Worm (Caenorhabditis elegans): Measurements from ENCODE around the gene srsx-17.

The srsx-17 gene

ce11 chrV:5893015-5893414 lies 34.4 kb upstream of the srsx-17 start, which contains the start of gene C04E6.7:
TSS of gene C04E6.7 (plus strand) at chrV:5893315.
- TF ChIP-seq unc-98 (GFP tag; IDR thresholded peaks at IDR 0.05) (no peak), C16A3.4 (tag; optimal IDR thresholded peaks at IDR 0.05) (no peak), egl-13 (tag; optimal IDR thresholded peaks at IDR 0.05) (no peak), snu-23 (GFP tag; optimal IDR thresholded peaks at IDR 0.05) (no peak), aha-1 (tag; optimal IDR thresholded peaks at IDR 0.05) (no peak), nhr-47 (tag; optimal IDR thresholded peaks at IDR 0.05) (no peak), alr-1 (tag; optimal IDR thresholded peaks at IDR 0.05; ENCODE audit: borderline replicate concordance) (no peak), ceh-82 (tag; optimal IDR thresholded peaks at IDR 0.05) (no peak), nhr-11 (tag; optimal IDR thresholded peaks at IDR 0.05) (no peak), nhr-84 (tag; optimal IDR thresholded peaks at IDR 0.05) (no peak), tbx-2 (tag; optimal IDR thresholded peaks at IDR 0.05) (no peak), mef-2 (tag; optimal IDR thresholded peaks at IDR 0.05) (no peak)

ce11 chrV:5895021-5895420 lies 32.4 kb upstream of the srsx-17 start, which contains the start of gene grd-9:
TSS of gene grd-9 (plus strand) at chrV:5895321.
- TF ChIP-seq lir-3 (tag; optimal IDR thresholded peaks at IDR 0.05; ENCODE audit: poor library complexity) (no peak), jun-1 (tag; optimal IDR thresholded peaks at IDR 0.05) (no peak), grh-1 (GFP tag; IDR thresholded peaks at IDR 0.05) (no peak), ceh-90 (tag; optimal IDR thresholded peaks at IDR 0.05) (no peak), fkh-8 (tag; optimal IDR thresholded peaks at IDR 0.05) (no peak), zip-4 (GFP tag; optimal IDR thresholded peaks at IDR 0.05) (no peak), nhr-76 (tag; optimal IDR thresholded peaks at IDR 0.05) (no peak), nhr-77 (tag; optimal IDR thresholded peaks at IDR 0.05) (no peak)

ce11 chrV:5899940-5900339 lies 27.5 kb upstream of the srsx-17 start, which contains the start of gene srd-16:
TSS of gene srd-16 (minus strand) at chrV:5900040.
- no peak for TF ChIP-seq sox-4 (tag; optimal IDR thresholded peaks at IDR 0.05)
- no peak for TF ChIP-seq sptf-1 (tag; optimal IDR thresholded peaks at IDR 0.05)
- no peak for TF ChIP-seq lir-3 (tag; optimal IDR thresholded peaks at IDR 0.05; ENCODE audit: poor library complexity)
- TF ChIP-seq lsy-2 (tag; optimal IDR thresholded peaks at IDR 0.05): no peak
- TF ChIP-seq unc-98 (GFP tag; IDR thresholded peaks at IDR 0.05): no peak
- no peak for TF ChIP-seq nhr-71 (tag; optimal IDR thresholded peaks at IDR 0.05)
- no peak for TF ChIP-seq aha-1 (tag; optimal IDR thresholded peaks at IDR 0.05)
- no peak for TF ChIP-seq isw-1 (GFP tag; IDR thresholded peaks at IDR 0.05)
- no peak for TF ChIP-seq hlh-17 (GFP tag; optimal IDR thresholded peaks at IDR 0.05; ENCODE audit: borderline replicate concordance)
- no peak for TF ChIP-seq F16B12.6 (tag; optimal IDR thresholded peaks at IDR 0.05)
- TF ChIP-seq xbp-1 (tag; optimal IDR thresholded peaks at IDR 0.05): no peak

- TF ChIP-seq dsc-1 (tag; optimal IDR thresholded peaks at IDR 0.05): no peak
- TF ChIP-seq aha-1 (tag; optimal IDR thresholded peaks at IDR 0.05): no peak
- TF ChIP-seq C04F5.9 (tag; optimal IDR thresholded peaks at IDR 0.05): no peak
- TF ChIP-seq snpc-4 (tag; optimal IDR thresholded peaks at IDR 0.05): no peak
- TF ChIP-seq unc-86 (tag; optimal IDR thresholded peaks at IDR 0.05): no peak
- no peak for TF ChIP-seq fkh-4 (tag; optimal IDR thresholded peaks at IDR 0.05; ENCODE audit: borderline replicate concordance)
- no peak for TF ChIP-seq ztf-4 (tag; optimal IDR thresholded peaks at IDR 0.05)
- TF ChIP-seq alr-1 (tag; optimal IDR thresholded peaks at IDR 0.05; ENCODE audit: borderline replicate concordance): no peak
- no peak for TF ChIP-seq pqm-1 (tag; optimal IDR thresholded peaks at IDR 0.05)
- TF ChIP-seq mab-9 (GFP tag; IDR thresholded peaks at IDR 0.05): no peak
- no peak for TF ChIP-seq lin-35 (GFP tag; optimal IDR thresholded peaks at IDR 0.05)
- no peak for TF ChIP-seq nhr-237 (tag; optimal IDR thresholded peaks at IDR 0.05)
- no peak for TF ChIP-seq F16B12.6 (tag; optimal IDR thresholded peaks at IDR 0.05)
These were observed 25.6 kb upstream of the srsx-17 start, which contains the start of gene C04E6.5 for ce11 chrV:5901833-5902232. TSS of gene C04E6.5 (plus strand) at chrV:5902133.

All from whole organism, L1 larva.